Fruit fly (Drosophila melanogaster): ENCODE data around the gene CG31717.

DNA sequence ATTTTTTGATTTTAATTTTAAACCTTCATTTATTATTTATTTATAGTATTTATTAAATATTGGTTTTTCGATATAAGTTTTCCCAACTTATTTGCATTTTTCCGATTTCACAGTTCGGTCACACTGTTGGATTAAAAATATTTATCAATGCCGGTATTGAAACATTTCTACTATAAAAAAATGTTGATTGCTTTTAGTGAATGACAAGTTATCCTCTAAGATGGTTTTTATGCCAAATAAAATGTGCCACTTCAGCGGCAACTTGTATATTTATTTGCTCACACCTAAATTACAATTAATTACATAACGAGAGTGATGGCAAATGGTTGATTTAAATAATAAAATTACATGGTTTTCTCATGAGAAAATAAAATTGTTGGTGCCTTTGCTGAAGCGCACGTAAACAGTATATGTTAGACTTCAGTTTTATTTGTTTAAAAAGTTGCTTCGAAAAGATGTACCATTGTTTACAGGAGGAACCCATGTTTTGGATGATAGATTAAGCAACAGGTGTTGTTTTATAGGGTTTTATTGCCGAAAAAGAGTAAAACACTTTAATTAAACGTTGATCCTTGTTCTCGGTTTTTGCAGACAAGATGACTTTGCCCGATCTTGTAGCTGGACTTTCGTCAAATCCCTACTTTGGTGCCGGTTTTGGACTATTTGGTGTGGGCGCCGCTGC lies 27.8 kb upstream of the CG31717 start, which contains the start of gene Bcs1:
- TF ChIP-seq bab1 (GFP tag; optimal IDR thresholded peaks at IDR 0.05) (no peak), CG1620 (GFP tag; optimal IDR thresholded peaks at IDR 0.05) (no peak), toe (GFP tag; optimal IDR thresholded peaks at IDR 0.05) (no peak)

Measured in whole organism, adult.